Fruit fly (Drosophila melanogaster) whole organism, wandering third instar larva: ENCODE measurements around the gene kipf.

Experiments used
- Dfd ChIP-seq: fragments of >200 bp; optimal IDR thresholded peaks from 2 replicates; lab custom pipeline; 2017; ENCODE audit warnings: missing biosample characterization, missing genetic modification characterization
- HLH106 ChIP-seq: fragments of 200-800 bp; optimal IDR thresholded peaks from 3 replicates; lab custom pipeline; 2019; ENCODE audit warnings: missing biosample characterization, mild to moderate bottlenecking, missing genetic modification characterization, moderate library complexity
- Mio ChIP-seq: sonication (Bioruptor generic); optimal IDR thresholded peaks from 2 replicates; lab custom pipeline; 2016; ENCODE audit warnings: missing biosample characterization, missing genetic modification characterization
- Myc ChIP-seq: fragments of >200 bp; optimal IDR thresholded peaks from 2 replicates; lab custom pipeline; 2017
- N ChIP-seq: fragments of >200 bp; optimal IDR thresholded peaks from 2 replicates; lab custom pipeline; 2018; ENCODE audit warnings: missing biosample characterization, missing external identifiers, missing genetic modification characterization
- Vsx2 ChIP-seq: fragments of 200-300, 225-300 bp; sonication (Bioruptor generic); optimal IDR thresholded peaks from 2 replicates; lab custom pipeline; 2018; ENCODE audit warnings: missing biosample characterization, missing genetic modification characterization; ENCODE audit not compliant: partially characterized antibody
- lola ChIP-seq: fragments of >200 bp; optimal IDR thresholded peaks from 2 replicates; lab custom pipeline; 2017; ENCODE audit warnings: missing biosample characterization, missing genetic modification characterization
- psq ChIP-seq: fragments of 200-800 bp; sonication (Bioruptor generic); optimal IDR thresholded peaks from 3 replicates; lab custom pipeline; 2017; ENCODE audit warnings: missing biosample characterization, mild to moderate bottlenecking, missing genetic modification characterization, moderate library complexity
- usp ChIP-seq: fragments of >200 bp; optimal IDR thresholded peaks from 2 replicates; lab custom pipeline; 2017; ENCODE audit warnings: missing biosample characterization, missing genetic modification characterization

dm6 chr3R:7884433-7884832, 29.2 kb upstream of the kipf start:
- TF ChIP-seq Myc (no peak), Dfd (GFP tag; lab: Kevin White, UChicago) (no peak), HLH106 (tag; lab: Kevin White, UChicago) (no peak), lola (GFP tag; lab: Kevin White, UChicago) (no peak), psq (GFP tag; lab: Kevin White, UChicago) (no peak), Mio (GFP tag; lab: Kevin White, UChicago) (no peak), usp (no peak), N (GFP tag; lab: Kevin White, UChicago) (no peak), Vsx2 (no peak)
